Worm (Caenorhabditis elegans): ENCODE measurements around the gene F16B12.6.

The F16B12.6 gene

DNA sequence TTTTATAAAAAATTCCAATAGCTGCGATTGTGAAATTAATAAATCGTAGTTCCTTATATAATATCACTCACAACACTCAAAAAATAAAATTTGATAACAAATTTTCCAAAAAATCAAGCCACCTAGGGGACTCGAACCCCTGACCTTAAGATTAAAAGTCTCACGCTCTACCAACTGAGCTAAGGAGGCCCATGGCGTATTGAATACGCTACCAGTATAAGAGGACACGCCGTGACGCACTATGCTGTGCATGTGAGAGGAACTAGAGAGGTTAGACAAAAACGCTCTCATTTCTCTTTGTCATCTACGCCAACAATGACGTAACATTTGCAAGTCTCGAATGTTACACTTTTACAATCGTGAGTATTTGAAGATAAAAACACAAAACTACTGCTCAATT, 38.3 kb upstream of the F16B12.6 start (continued):
- peak; percentile 36 for TF ChIP-seq nhr-237 (tag; optimal IDR thresholded peaks at IDR 0.05)

DNA sequence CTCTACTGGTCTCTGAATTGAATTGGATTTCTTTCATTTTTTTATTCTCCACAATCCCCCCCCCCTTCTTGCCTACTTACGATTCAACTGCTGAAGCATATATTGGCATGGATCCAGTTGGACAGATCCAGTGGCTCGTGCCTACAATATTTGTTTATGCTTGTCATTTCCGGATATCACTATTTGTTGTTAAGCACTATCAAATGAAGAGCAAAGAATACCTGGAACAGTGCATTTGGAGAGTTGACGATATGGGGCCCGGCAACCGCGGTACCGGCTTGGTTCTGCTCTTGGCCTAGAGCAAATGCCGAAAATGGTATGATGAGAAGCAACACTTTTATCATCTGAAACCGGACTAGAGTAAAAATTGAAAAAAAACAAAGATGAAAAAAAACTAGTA, 34.5 kb upstream of the F16B12.6 start, which contains the start of gene lgc-21:
Gene lgc-21, minus strand, starts transcription at position 344 of the 400 bp plus-strand sequence.
- TF ChIP-seq peb-1 (tag; optimal IDR thresholded peaks at IDR 0.05) = no peak
- TF ChIP-seq lin-11 (tag; optimal IDR thresholded peaks at IDR 0.05) = no peak
- no peak for TF ChIP-seq ztf-4 (tag; optimal IDR thresholded peaks at IDR 0.05)
- TF ChIP-seq fos-1 (tag; optimal IDR thresholded peaks at IDR 0.05) = no peak
- TF ChIP-seq nhr-23 (tag; optimal IDR thresholded peaks at IDR 0.05) = no peak
- no peak for TF ChIP-seq nhr-6 (tag; optimal IDR thresholded peaks at IDR 0.05)
- no peak for TF ChIP-seq nhr-25 (tag; optimal IDR thresholded peaks at IDR 0.05)
- TF ChIP-seq aly-2 (tag; optimal IDR thresholded peaks at IDR 0.05) = no peak
- no peak for TF ChIP-seq egl-27 (tag; optimal IDR thresholded peaks at IDR 0.05)
- no peak for TF ChIP-seq lsy-2 (tag; optimal IDR thresholded peaks at IDR 0.05)
- no peak for TF ChIP-seq mbf-1 (tag; optimal IDR thresholded peaks at IDR 0.05)
- no peak for TF ChIP-seq mdl-1 (tag; optimal IDR thresholded peaks at IDR 0.05)
- TF ChIP-seq nhr-129 (tag; optimal IDR thresholded peaks at IDR 0.05) = no peak

ce11 chrX:14069528-14069927, 32.6 kb upstream of the F16B12.6 start:
- TF ChIP-seq alr-1 (tag; optimal IDR thresholded peaks at IDR 0.05) (no peak), blmp-1 (tag; optimal IDR thresholded peaks at IDR 0.05; ENCODE audit: insufficient read depth) (peak; percentile 73), sem-4 (tag; optimal IDR thresholded peaks at IDR 0.05) (peak; percentile 46)

- TF ChIP-seq nhr-12 (tag; optimal IDR thresholded peaks at IDR 0.05) (no peak), fos-1 (tag; optimal IDR thresholded peaks at IDR 0.05) (peak; percentile 64), crh-2 (tag; optimal IDR thresholded peaks at IDR 0.05) (peak; percentile 19)
Measured at ce11 chrX:14070950-14071349, 31.2 kb upstream of the F16B12.6 start, which contains the start of gene C33G3.4. TSS of gene C33G3.4 (plus strand) at chrX:14071162.

DNA sequence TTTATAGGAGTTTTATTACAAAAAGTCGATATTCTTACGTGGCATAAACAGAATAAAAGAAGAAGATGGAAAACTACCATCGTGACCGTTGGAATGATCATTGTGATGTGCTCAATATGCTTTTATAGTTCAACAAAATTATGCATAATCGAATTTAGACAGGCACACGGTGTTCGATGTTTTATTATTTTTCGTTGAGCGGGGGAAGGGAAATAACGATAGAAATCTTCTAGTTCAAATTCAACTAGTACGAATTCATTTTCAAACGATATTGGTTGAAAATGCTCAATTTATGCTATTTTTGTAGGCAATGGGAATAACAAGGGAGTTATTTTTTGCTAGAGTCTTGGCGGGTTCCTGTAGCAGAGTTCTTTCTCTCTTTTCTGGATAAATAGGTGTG, 23.5 kb upstream of the F16B12.6 start, which contains the start of gene C33G3.5:
Gene C33G3.5, minus strand, starts transcription at position 101 of the 400 bp plus-strand sequence.
- no peak for TF ChIP-seq gmeb-1 (tag; optimal IDR thresholded peaks at IDR 0.05)
- TF ChIP-seq mab-5 (tag; optimal IDR thresholded peaks at IDR 0.05) = no peak

DNA sequence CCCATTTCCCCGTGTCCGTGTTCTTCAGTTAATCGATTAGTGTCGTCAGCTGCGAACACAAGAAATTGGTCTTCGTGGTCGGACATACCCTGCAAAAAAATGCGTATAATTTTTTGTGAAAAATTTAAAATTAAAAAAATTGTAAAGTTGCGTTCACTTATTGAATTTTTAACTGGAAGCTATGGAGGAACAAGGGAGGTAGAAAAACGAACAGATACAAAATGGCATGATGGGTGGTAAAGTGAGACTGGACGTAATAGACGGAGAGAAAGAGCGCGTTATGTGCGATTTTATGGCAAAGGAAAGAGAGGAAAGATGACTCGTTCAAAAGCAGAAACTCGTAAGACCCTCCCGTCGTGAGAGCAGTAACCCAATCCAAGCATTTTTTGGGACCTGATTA, 17.9 kb upstream of the F16B12.6 start, which contains the start of gene C33G3.6:
Gene C33G3.6, minus strand, starts transcription at position 101 of the 400 bp plus-strand sequence.
- TF ChIP-seq ztf-1 (GFP tag; conservative IDR thresholded peaks at IDR 0.05) (no peak), zag-1 (tag; optimal IDR thresholded peaks at IDR 0.05) (no peak), nhr-12 (tag; optimal IDR thresholded peaks at IDR 0.05) (no peak), aly-2 (tag; optimal IDR thresholded peaks at IDR 0.05) (no peak), nhr-21 (tag; optimal IDR thresholded peaks at IDR 0.05) (no peak), skn-1 (tag; optimal IDR thresholded peaks at IDR 0.05) (no peak), ztf-11 (tag; optimal IDR thresholded peaks at IDR 0.05) (no peak), dmd-4 (tag; optimal IDR thresholded peaks at IDR 0.05) (no peak)

- TF ChIP-seq nhr-77 (tag; optimal IDR thresholded peaks at IDR 0.05) (no peak), unc-55 (GFP tag; optimal IDR thresholded peaks at IDR 0.05) (no peak), nhr-21 (tag; optimal IDR thresholded peaks at IDR 0.05) (no peak), nhr-11 (tag; optimal IDR thresholded peaks at IDR 0.05) (no peak), nhr-129 (tag; optimal IDR thresholded peaks at IDR 0.05) (no peak), zag-1 (tag; optimal IDR thresholded peaks at IDR 0.05) (no peak), lsy-2 (tag; optimal IDR thresholded peaks at IDR 0.05) (no peak), gmeb-1 (tag; optimal IDR thresholded peaks at IDR 0.05) (no peak), R02D3.7 (tag; optimal IDR thresholded peaks at IDR 0.05) (no peak), sma-3 (GFP tag; optimal IDR thresholded peaks at IDR 0.05) (no peak), ceh-16 (tag; optimal IDR thresholded peaks at IDR 0.05) (no peak), peb-1 (tag; optimal IDR thresholded peaks at IDR 0.05) (no peak)
Measured at ce11 chrX:14085208-14085607, 16.9 kb upstream of the F16B12.6 start, which contains the start of gene F16B12.1. TSS of gene F16B12.1 (plus strand) at chrX:14085508.

Data from whole organism, L2 larva.